Worm (Caenorhabditis elegans): ENCODE measurements around the gene F22B7.1.

F22B7.1 gene

ce11 chrIII:8653457-8653856 lies 11.7 kb upstream of the F22B7.1 start (continued):
- TF ChIP-seq dpl-1 (GFP tag; optimal IDR thresholded peaks at IDR 0.05) (no peak), F33H1.4 (GFP tag; IDR thresholded peaks at IDR 0.05) (no peak), F22D6.2 (tag; optimal IDR thresholded peaks at IDR 0.05) (no peak), B0261.1 (tag; optimal IDR thresholded peaks at IDR 0.05) (peak; percentile 50), nhr-90 (tag; optimal IDR thresholded peaks at IDR 0.05) (peak; percentile 33), F23B12.7 (tag; optimal IDR thresholded peaks at IDR 0.05; ENCODE audit: insufficient read depth) (peak; percentile 11), rec-8 (tag; optimal IDR thresholded peaks at IDR 0.05) (peak in 1 of 2 experiments; percentile 25), ztf-25 (GFP tag; IDR thresholded peaks at IDR 0.05) (no peak), egl-44 (GFP tag; IDR thresholded peaks at IDR 0.05) (no peak), rpc-1 (optimal IDR thresholded peaks at IDR 0.05) (peak; percentile 52), rpc-1 (tag; optimal IDR thresholded peaks at IDR 0.05) (peak; percentile 76), nfyb-1 (GFP tag; IDR thresholded peaks at IDR 0.05) (peak; percentile 60; the same call in 1 of the 2 replicates), lin-26 (GFP tag; IDR thresholded peaks at IDR 0.05) (peak; percentile 57; the same call in 1 of the 2 replicates), mcd-1 (GFP tag; IDR thresholded peaks at IDR 0.05) (no peak), hlh-12 (tag; optimal IDR thresholded peaks at IDR 0.05) (no peak), ztf-18 (tag; optimal IDR thresholded peaks at IDR 0.05) (no peak), sdz-38 (tag; optimal IDR thresholded peaks at IDR 0.05) (no peak)

DNA sequence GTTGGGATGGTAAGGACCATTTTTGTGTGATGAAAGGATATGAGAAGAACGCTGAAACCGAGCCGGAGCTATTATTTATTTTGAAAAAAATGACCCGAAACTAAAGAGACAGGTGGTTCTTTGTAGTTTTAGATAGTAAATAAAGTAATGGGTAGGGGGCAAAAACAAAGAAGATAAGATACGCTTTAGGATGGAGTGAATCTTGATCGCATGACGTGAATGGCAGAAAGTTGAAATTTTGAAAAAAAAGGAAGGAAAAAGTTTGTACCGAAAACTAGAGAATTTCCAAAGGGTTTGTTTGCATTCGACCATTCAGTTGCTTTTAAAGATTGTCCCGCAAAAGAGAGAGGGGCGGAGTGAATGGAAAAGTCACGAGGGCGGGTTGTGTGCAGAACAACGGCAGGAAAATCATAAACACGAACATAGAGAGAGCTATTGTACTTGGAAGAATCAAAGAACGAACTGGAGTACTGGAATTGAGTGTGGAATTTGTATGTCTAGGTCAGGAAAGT lies 11.2 kb upstream of the F22B7.1 start, which contains the start of gene F22B7.9:
TSS of gene F22B7.9 (minus strand) at position 51 of the 512 bp plus-strand sequence.
- TF ChIP-seq pbrm-1 (GFP tag; IDR thresholded peaks at IDR 0.05): no peak
- TF ChIP-seq mel-28 (tag; optimal IDR thresholded peaks at IDR 0.05; ENCODE audit: borderline replicate concordance): no peak
- no peak for TF ChIP-seq hmg-1.2 (GFP tag; IDR thresholded peaks at IDR 0.05)
- TF ChIP-seq T26A5.8 (tag; optimal IDR thresholded peaks at IDR 0.05): no peak
- peak; percentile 82 for TF ChIP-seq ama-1 (optimal IDR thresholded peaks at IDR 0.05)
- no peak for TF ChIP-seq ama-1 (GFP tag; optimal IDR thresholded peaks at IDR 0.05)
- TF ChIP-seq attf-3 (GFP tag; conservative IDR thresholded peaks at IDR 0.05): 0 out of 2 replicates have a peak, but pooled peaks have one; percentile 12
- TF ChIP-seq K12H6.12 (tag; optimal IDR thresholded peaks at IDR 0.05): peak; percentile 23
- TF ChIP-seq lsl-1 (GFP tag; optimal IDR thresholded peaks at IDR 0.05): no peak
- 0 out of 2 replicates have a peak, but pooled peaks have one; percentile 23 for TF ChIP-seq K11D2.4 (GFP tag; IDR thresholded peaks at IDR 0.05)
- TF ChIP-seq F33H1.4 (GFP tag; IDR thresholded peaks at IDR 0.05): no peak
- TF ChIP-seq T07F8.4 (tag; optimal IDR thresholded peaks at IDR 0.05): no peak
- TF ChIP-seq ceh-79 (tag; optimal IDR thresholded peaks at IDR 0.05): no peak

DNA sequence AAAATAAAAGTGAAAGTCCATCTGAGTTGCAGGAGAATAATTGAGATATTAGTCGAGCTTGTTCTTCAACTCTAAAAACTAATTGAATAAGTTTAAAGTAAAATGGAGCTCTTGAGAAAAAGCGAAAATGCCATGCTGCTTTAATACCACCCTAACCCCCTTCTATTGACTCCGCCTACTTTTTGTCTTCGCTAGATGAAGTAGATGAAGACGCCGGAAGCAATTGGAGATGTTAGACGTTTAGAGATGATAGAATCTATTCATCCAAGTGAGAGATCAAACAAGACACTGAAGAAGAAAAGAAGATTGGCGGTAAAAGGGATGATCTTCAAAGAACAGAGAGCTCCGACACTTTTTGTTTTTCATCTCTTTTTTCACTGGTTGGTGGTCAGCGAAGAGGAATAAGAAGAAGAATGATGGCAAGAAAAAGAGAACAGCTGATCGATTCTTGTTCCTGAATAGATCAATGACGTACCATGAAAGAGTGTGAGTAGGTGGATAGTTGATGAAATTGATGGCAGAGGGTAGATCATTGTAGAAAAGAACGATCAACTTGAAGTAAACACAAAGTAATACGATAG lies 10.6 kb upstream of the F22B7.1 start:
- TF ChIP-seq lin-35 (GFP tag; optimal IDR thresholded peaks at IDR 0.05) (no peak), somi-1 (GFP tag; optimal IDR thresholded peaks at IDR 0.05) (peak; percentile 33)

- TF ChIP-seq fkh-3 (tag; optimal IDR thresholded peaks at IDR 0.05) (no peak), rpc-1 (optimal IDR thresholded peaks at IDR 0.05) (no peak), rpc-1 (tag; optimal IDR thresholded peaks at IDR 0.05) (no peak), ztf-26 (tag; optimal IDR thresholded peaks at IDR 0.05) (peak; percentile 14)
Measured at ce11 chrIII:8655412-8655811, 9.7 kb upstream of the F22B7.1 start.

DNA sequence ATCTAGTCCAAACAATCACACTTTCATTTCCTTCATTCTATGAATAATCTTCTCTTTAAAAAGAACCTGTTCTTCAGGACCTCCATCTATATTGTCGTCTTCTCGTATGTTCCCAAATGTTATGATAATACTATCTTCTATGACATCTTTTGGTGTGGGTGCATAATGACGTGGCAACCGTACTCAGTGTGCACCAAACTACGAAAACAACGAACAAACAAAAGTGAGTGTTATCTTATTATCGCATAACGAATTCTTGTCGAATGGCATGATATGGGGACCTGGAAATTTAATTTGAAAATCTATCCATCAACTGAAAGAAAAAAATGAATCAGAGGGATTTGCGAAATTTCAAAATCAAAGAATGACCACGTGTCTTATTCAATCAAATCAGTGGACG lies 9.1 kb upstream of the F22B7.1 start:
- TF ChIP-seq nhr-80 (tag; optimal IDR thresholded peaks at IDR 0.05) (no peak), C17E4.6 (GFP tag; IDR thresholded peaks at IDR 0.05) (no peak), cebp-1 (GFP tag; IDR thresholded peaks at IDR 0.05) (no peak), cebp-1 (tag; optimal IDR thresholded peaks at IDR 0.05) (peak; percentile 29)

All from whole organism, young adult.